Worm (Caenorhabditis elegans) whole organism, L3 larva: ENCODE results near the gene pals-19.
"Not testable (repeated sequence)": the region's sequence is repeated elsewhere in the genome, so short reads cannot be mapped to it uniquely, and the experiment has no call there.

Experiments
- egl-27 ChIP-seq: sonication (generic microtip); optimal IDR thresholded peaks from 4 replicates; lab custom pipeline; 2017; ENCODE audit warnings: missing biosample characterization, missing genetic modification reagents, missing genetic modification characterization
- elt-2 ChIP-seq: sonication (generic microtip); optimal IDR thresholded peaks from 2 replicates; lab custom pipeline; 2016; ENCODE audit warnings: missing genetic modification reagents, mild to moderate bottlenecking, missing genetic modification characterization, missing compliant biosample characterization
- lin-39 ChIP-seq: fragments of 150-350 bp; optimal IDR thresholded peaks from 2 replicates; lab custom pipeline; 2018; ENCODE audit warnings: missing biosample characterization, missing genetic modification reagents, missing genetic modification characterization
- mml-1 ChIP-seq: fragments of 150-350 bp; sonication (generic microtip); optimal IDR thresholded peaks from 3 replicates; lab custom pipeline; 2014; ENCODE audit warnings: missing biosample characterization, missing genetic modification characterization
- nhr-11 ChIP-seq: fragments of 150-350 bp; optimal IDR thresholded peaks from 2 replicates; lab custom pipeline; 2014; ENCODE audit warnings: missing biosample characterization, missing genetic modification characterization
- nhr-12 ChIP-seq: fragments of 150-350 bp; optimal IDR thresholded peaks from 2 replicates; lab custom pipeline; 2014; ENCODE audit warnings: missing biosample characterization, missing genetic modification characterization
- nhr-237 ChIP-seq: fragments of 150-350 bp; optimal IDR thresholded peaks from 2 replicates; lab custom pipeline; 2014; ENCODE audit warnings: missing biosample characterization, missing genetic modification characterization
- pqm-1 ChIP-seq: fragments of 150-350 bp; optimal IDR thresholded peaks from 2 replicates; lab custom pipeline; 2017; ENCODE audit warnings: missing biosample characterization, missing genetic modification characterization, inconsistent platforms
- tbx-2 ChIP-seq: sonication (generic microtip); optimal IDR thresholded peaks from 2 replicates; lab custom pipeline; 2016; ENCODE audit warnings: mild to moderate bottlenecking, missing genetic modification characterization, missing compliant biosample characterization
- unc-39 ChIP-seq: sonication (generic microtip); optimal IDR thresholded peaks from 4 replicates; lab custom pipeline; 2017; ENCODE audit warnings: missing biosample characterization, missing genetic modification characterization
- zag-1 ChIP-seq: fragments of 150-350 bp; optimal IDR thresholded peaks from 2 replicates; lab custom pipeline; 2014; ENCODE audit warnings: missing biosample characterization, missing genetic modification characterization

DNA sequence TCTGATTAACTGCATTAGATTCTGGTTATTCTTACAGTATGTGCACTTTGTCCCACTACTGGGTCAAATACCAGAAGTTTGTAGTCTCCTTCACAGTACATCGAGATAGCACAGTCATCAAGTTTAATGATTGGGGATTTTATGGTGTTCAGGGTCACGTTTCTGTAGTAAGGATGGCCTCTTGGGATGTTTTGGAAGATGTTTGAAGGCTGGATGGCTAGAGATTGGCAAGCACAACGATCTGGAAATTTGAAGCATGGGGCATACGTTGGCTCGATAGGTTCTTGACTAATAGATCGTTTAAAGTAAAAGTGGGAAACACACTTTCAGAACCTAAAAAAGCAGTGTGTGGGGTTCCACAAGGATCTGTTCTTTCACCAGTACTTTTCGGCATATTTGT is 43.8 kb upstream of the pals-19 start, which contains the start of gene Y82E9BR.8:
- not testable (repeated sequence) for TF ChIP-seq zag-1 (tag; lab: Kevin White, UChicago); pqm-1 (tag; lab: Kevin White, UChicago); elt-2 (tag; lab: Kevin White, UChicago); nhr-237 (tag; lab: Kevin White, UChicago); tbx-2 (tag; lab: Kevin White, UChicago); mml-1 (tag; lab: Kevin White, UChicago); nhr-11 (tag; lab: Kevin White, UChicago); nhr-12 (tag; lab: Kevin White, UChicago); lin-39; unc-39 (tag; lab: Kevin White, UChicago); egl-27 (tag; lab: Kevin White, UChicago)
